Worm (Caenorhabditis elegans) whole organism, early embryonic: ENCODE results near the gene C46C11.3.

Source experiments
- B0310.2 ChIP-seq: sonication (generic microtip); optimal IDR thresholded peaks from 2 replicates; lab custom pipeline; 2016; ENCODE audit warnings: mild to moderate bottlenecking, missing genetic modification characterization, missing compliant biosample characterization
- F13C5.2 ChIP-seq: sonication (generic microtip); optimal IDR thresholded peaks from 2 replicates; lab custom pipeline; 2017; ENCODE audit warnings: mild to moderate bottlenecking, missing genetic modification characterization, inconsistent platforms, missing compliant biosample characterization
- aly-1 ChIP-seq: sonication (generic microtip); optimal IDR thresholded peaks from 2 replicates; lab custom pipeline; 2016; ENCODE audit warnings: missing genetic modification characterization, missing compliant biosample characterization
- ama-1 ChIP-seq: fragments of 150-350 bp; optimal IDR thresholded peaks from 2 replicates; lab custom pipeline; 2014
- ceh-13 ChIP-seq: fragments of 200-800 bp; sonication (Bioruptor generic); optimal IDR thresholded peaks from 2 replicates; lab custom pipeline; 2018; ENCODE audit warnings: mild to moderate bottlenecking, missing genetic modification characterization, missing compliant biosample characterization
- ceh-36 ChIP-seq: sonication (generic microtip); optimal IDR thresholded peaks from 2 replicates; lab custom pipeline; 2016; ENCODE audit warnings: missing genetic modification characterization, inconsistent platforms, missing compliant biosample characterization
- ets-7 ChIP-seq: sonication (generic microtip); optimal IDR thresholded peaks from 2 replicates; lab custom pipeline; 2016; ENCODE audit warnings: missing genotype, missing genetic modification characterization, missing compliant biosample characterization
- flt-1 ChIP-seq: fragments of 200-800 bp; sonication (Bioruptor generic); IDR thresholded peaks from 2 replicates; pipeline ENCODE4 v1.3.6; 2022; ENCODE audit warnings: missing genetic modification characterization, missing compliant biosample characterization
- hmbx-1 ChIP-seq: sonication (generic microtip); optimal IDR thresholded peaks from 2 replicates; lab custom pipeline; 2016; ENCODE audit warnings: mild to moderate bottlenecking, missing genetic modification characterization, missing compliant biosample characterization
- hmg-4 ChIP-seq: fragments of 200-800 bp; sonication (Bioruptor generic); optimal IDR thresholded peaks from 2 replicates; lab custom pipeline; 2018; ENCODE audit warnings: mild to moderate bottlenecking, missing genetic modification characterization, missing compliant biosample characterization
- hnd-1 ChIP-seq: sonication (generic microtip); optimal IDR thresholded peaks from 2 replicates; lab custom pipeline; 2016; ENCODE audit warnings: missing genetic modification characterization, missing compliant biosample characterization
- pes-1 ChIP-seq: fragments of 200-800 bp; sonication (Bioruptor generic); IDR thresholded peaks from 2 replicates; pipeline ENCODE4 v1.3.6; 2022; ENCODE audit warnings: missing genetic modification reagents, missing genetic modification characterization, missing compliant biosample characterization
- scrt-1 ChIP-seq: fragments of 200-800 bp; sonication (Bioruptor generic); IDR thresholded peaks from 2 replicates; pipeline ENCODE4 v1.3.6; 2022; ENCODE audit warnings: missing genetic modification characterization, missing compliant biosample characterization
- sea-1 ChIP-seq: fragments of 200-800 bp; sonication (Bioruptor generic); conservative IDR thresholded peaks from 2 replicates; pipeline ENCODE4 v1.3.6; 2022; ENCODE audit warnings: missing genetic modification characterization, missing compliant biosample characterization
- tbx-11 ChIP-seq: fragments of 200-800 bp; sonication (Bioruptor generic); IDR thresholded peaks from 2 replicates; pipeline ENCODE4 v1.3.6; 2022; ENCODE audit warnings: missing genetic modification characterization, missing compliant biosample characterization
- tbx-37 ChIP-seq: fragments of 200-800 bp; sonication (Bioruptor generic); conservative IDR thresholded peaks from 2 replicates; pipeline ENCODE4 v1.3.6; 2022; ENCODE audit warnings: missing genetic modification reagents, missing genetic modification characterization, missing compliant biosample characterization
- tra-4 ChIP-seq: sonication (generic microtip); optimal IDR thresholded peaks from 2 replicates; lab custom pipeline; 2017; ENCODE audit warnings: missing genetic modification characterization, missing compliant biosample characterization

Gene C46C11.3

ce11 chrX:4636821-4637220 is 14.7 kb downstream of the C46C11.3 start, which contains the start of gene hosl-1:
Gene hosl-1 (plus strand): TSS chrX:4637121.
- TF ChIP-seq aly-1 (tag; lab: Kevin White, UChicago) (no peak), hmbx-1 (tag; lab: Kevin White, UChicago) (no peak), ceh-36 (tag; lab: Kevin White, UChicago) (no peak), pes-1 (GFP tag; lab: Robert Waterston, UW) (no peak), F13C5.2 (tag; lab: Kevin White, UChicago) (no peak), ama-1 (lab: Kevin White, UChicago) (no peak)

- TF ChIP-seq pes-1 (GFP tag; lab: Robert Waterston, UW) (no peak), hnd-1 (no peak), B0310.2 (no peak), hmg-4 (GFP tag; lab: Kevin White, UChicago) (no peak)
These were observed 25.0 kb downstream of the C46C11.3 start, which contains the start of gene C46C11.4 for ce11 chrX:4647104-4647503. Gene C46C11.4 (minus strand): TSS chrX:4647204.

DNA sequence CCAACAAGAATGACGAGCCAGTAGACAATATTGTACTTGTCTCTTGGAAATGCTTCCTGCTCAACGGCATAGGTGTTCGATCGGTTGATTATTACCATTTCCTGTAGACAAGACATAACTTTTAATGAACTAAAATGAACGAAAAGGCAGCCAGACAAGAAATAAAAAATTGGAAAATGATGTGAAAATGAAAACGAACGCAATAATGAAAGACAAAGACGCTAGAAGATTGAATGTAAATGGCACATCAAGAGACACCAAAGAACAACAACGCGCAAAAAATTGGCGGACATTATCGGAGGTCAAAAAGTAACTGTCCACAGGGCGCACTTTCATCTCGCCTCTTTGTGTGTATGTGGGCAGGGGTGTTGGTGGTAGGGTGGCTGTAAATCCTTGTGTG is 27.0 kb downstream of the C46C11.3 start, which contains the start of gene ent-5:
ent-5 (minus strand) TSS at position 101 of the 400 bp plus-strand sequence.
- TF ChIP-seq tra-4 (tag; lab: Kevin White, UChicago): no peak
- no peak for TF ChIP-seq B0310.2
- no peak for TF ChIP-seq F13C5.2 (tag; lab: Kevin White, UChicago)
- no peak for TF ChIP-seq hnd-1
- TF ChIP-seq ceh-36 (tag; lab: Kevin White, UChicago): no peak
- TF ChIP-seq tbx-37 (GFP tag; lab: Robert Waterston, UW): no peak
- no peak for TF ChIP-seq sea-1 (GFP tag; lab: Robert Waterston, UW)
- no peak for TF ChIP-seq scrt-1 (GFP tag; lab: Robert Waterston, UW)
- no peak for TF ChIP-seq ets-7 (tag; lab: Kevin White, UChicago)
- no peak for TF ChIP-seq tbx-11 (GFP tag; lab: Robert Waterston, UW)
- no peak for TF ChIP-seq aly-1 (tag; lab: Kevin White, UChicago)
- TF ChIP-seq ceh-13: no peak

DNA sequence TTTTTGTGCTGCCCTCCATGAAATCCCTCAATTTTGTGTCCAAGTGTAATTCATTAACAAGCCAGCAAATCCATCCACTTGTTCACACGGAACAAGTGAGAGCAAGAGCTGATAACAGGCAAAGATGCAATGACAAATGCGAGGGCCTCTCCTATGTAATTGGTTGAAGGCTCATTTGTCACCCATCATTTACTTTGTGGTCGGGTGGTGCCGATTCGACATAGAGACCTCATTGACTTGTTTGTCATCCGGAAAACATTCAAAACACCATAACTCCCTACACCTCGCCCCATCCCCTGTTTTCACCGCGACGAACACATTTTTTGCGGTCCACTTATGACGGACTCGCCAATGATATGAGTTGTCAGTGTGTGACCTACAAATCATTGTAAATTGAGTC is 29.3 kb downstream of the C46C11.3 start:
- TF ChIP-seq ama-1 (lab: Kevin White, UChicago): no peak

DNA sequence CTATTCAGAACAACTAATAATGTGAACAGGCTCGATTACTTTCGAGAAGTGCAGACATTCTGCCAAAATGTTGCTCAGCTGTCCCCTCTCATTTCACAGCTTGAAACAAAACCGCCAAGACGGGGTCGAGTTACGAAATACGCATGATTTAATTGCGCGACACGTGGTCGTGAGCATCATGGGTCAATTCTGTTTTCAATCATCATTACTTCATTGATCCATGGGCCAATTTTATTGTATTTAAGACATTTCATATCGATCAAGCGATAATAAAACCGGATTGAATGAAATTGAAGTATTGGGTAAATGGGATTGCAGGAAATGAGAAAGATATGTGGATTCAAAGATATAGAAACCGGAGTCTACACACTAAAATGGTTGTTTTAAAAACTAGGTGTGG is 30.8 kb downstream of the C46C11.3 start:
- TF ChIP-seq tbx-11 (GFP tag; lab: Robert Waterston, UW): no peak
- TF ChIP-seq ets-7 (tag; lab: Kevin White, UChicago): no peak
- TF ChIP-seq hnd-1: no peak
- no peak for TF ChIP-seq ama-1 (lab: Kevin White, UChicago)
- no peak for TF ChIP-seq sea-1 (GFP tag; lab: Robert Waterston, UW)
- no peak for TF ChIP-seq ceh-13
- no peak for TF ChIP-seq flt-1 (GFP tag; lab: Robert Waterston, UW)
- no peak for TF ChIP-seq tbx-37 (GFP tag; lab: Robert Waterston, UW)
- TF ChIP-seq ceh-36 (tag; lab: Kevin White, UChicago): no peak
- TF ChIP-seq F13C5.2 (tag; lab: Kevin White, UChicago): no peak
- no peak for TF ChIP-seq hmg-4 (GFP tag; lab: Kevin White, UChicago)
- TF ChIP-seq aly-1 (tag; lab: Kevin White, UChicago): no peak
- TF ChIP-seq tra-4 (tag; lab: Kevin White, UChicago): no peak
- TF ChIP-seq hmbx-1 (tag; lab: Kevin White, UChicago): no peak
- TF ChIP-seq pes-1 (GFP tag; lab: Robert Waterston, UW): no peak
- no peak for TF ChIP-seq B0310.2

DNA sequence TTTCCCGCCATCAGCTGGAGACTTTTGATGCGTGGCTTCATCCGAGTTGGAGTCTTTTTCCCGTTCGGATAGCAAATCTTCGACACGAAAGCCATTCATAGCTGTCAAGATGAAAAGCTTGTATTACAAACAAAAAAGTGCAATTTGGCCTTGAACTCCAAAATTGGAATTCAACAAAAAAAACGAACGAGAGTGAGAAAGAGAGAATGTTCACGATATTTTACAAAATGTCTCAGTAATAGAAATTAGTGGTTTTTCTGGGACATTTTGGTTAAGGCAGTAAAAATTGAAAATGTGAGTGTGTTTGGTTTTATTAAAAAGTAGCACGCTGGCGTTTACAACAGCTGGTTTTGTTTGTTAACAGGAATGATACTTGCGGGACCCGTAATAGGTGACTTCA is 31.9 kb downstream of the C46C11.3 start, which contains the start of gene ceh-1:
ceh-1 (minus strand) TSS at position 101 of the 400 bp plus-strand sequence.
- no peak for TF ChIP-seq ceh-36 (tag; lab: Kevin White, UChicago)
- no peak for TF ChIP-seq flt-1 (GFP tag; lab: Robert Waterston, UW)
- no peak for TF ChIP-seq tbx-11 (GFP tag; lab: Robert Waterston, UW)
- no peak for TF ChIP-seq ceh-13
- no peak for TF ChIP-seq pes-1 (GFP tag; lab: Robert Waterston, UW)
- TF ChIP-seq aly-1 (tag; lab: Kevin White, UChicago): no peak
- no peak for TF ChIP-seq ama-1 (lab: Kevin White, UChicago)
- TF ChIP-seq tbx-37 (GFP tag; lab: Robert Waterston, UW): no peak
- TF ChIP-seq scrt-1 (GFP tag; lab: Robert Waterston, UW): no peak

- TF ChIP-seq tra-4 (tag; lab: Kevin White, UChicago): no peak
- no peak for TF ChIP-seq tbx-37 (GFP tag; lab: Robert Waterston, UW)
- TF ChIP-seq ets-7 (tag; lab: Kevin White, UChicago): no peak
- no peak for TF ChIP-seq hmg-4 (GFP tag; lab: Kevin White, UChicago)
These were observed 35.5 kb downstream of the C46C11.3 start for ce11 chrX:4657577-4657976.

DNA sequence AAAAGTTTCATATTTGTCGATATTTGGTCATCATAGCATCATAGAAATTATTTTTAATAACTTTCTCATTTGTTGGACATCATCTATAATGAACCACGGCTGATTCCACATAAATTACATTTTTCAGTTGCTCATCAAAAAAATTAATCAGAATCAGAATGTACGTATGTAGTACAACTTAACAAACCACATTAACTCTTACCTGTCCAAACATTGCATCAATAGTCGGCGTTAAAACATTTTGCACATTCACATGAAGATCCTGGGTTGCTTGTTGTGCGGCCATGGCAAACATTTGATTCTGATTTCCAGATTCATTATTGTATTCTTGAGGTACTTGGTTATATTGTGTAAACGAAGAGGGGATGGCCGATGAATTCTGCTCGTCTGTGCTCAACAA is 36.2 kb downstream of the C46C11.3 start:
- TF ChIP-seq F13C5.2 (tag; lab: Kevin White, UChicago) (no peak), ama-1 (lab: Kevin White, UChicago) (no peak), sea-1 (GFP tag; lab: Robert Waterston, UW) (no peak), aly-1 (tag; lab: Kevin White, UChicago) (no peak), scrt-1 (GFP tag; lab: Robert Waterston, UW) (no peak), B0310.2 (no peak)

- TF ChIP-seq flt-1 (GFP tag; lab: Robert Waterston, UW) (no peak), ama-1 (lab: Kevin White, UChicago) (no peak), aly-1 (tag; lab: Kevin White, UChicago) (no peak), scrt-1 (GFP tag; lab: Robert Waterston, UW) (no peak), ceh-36 (tag; lab: Kevin White, UChicago) (no peak), ets-7 (tag; lab: Kevin White, UChicago) (no peak), hmg-4 (GFP tag; lab: Kevin White, UChicago) (no peak), F13C5.2 (tag; lab: Kevin White, UChicago) (no peak), B0310.2 (no peak), tbx-11 (GFP tag; lab: Robert Waterston, UW) (no peak), tra-4 (tag; lab: Kevin White, UChicago) (no peak)
These were observed 36.6 kb downstream of the C46C11.3 start for ce11 chrX:4658706-4659105.
